Fruit fly (Drosophila melanogaster) whole organism, embryonic: ENCODE measurements around the gene Pex3.

Source experiments
- Asciz ChIP-seq: fragments of 200-800 bp; sonication (Bioruptor generic); optimal IDR thresholded peaks from 2 replicates; lab custom pipeline; 2017; ENCODE audit warnings: missing biosample characterization, mild to moderate bottlenecking, missing genetic modification characterization, missing genetic modification reagents
- B-H2 ChIP-seq: fragments of 200-800 bp; sonication (Bioruptor generic); optimal IDR thresholded peaks from 2 replicates; lab custom pipeline; 2018; ENCODE audit warnings: missing biosample characterization, mild to moderate bottlenecking, missing genetic modification characterization
- BtbVII ChIP-seq: fragments of 200-800 bp; sonication (Bioruptor generic); optimal IDR thresholded peaks from 3 replicates; lab custom pipeline; 2017; ENCODE audit warnings: missing biosample characterization, mild to moderate bottlenecking, missing genetic modification characterization
- CG11398 ChIP-seq: fragments of 200-800 bp; sonication (Bioruptor generic); optimal IDR thresholded peaks from 2 replicates; lab custom pipeline; 2016; ENCODE audit warnings: missing biosample characterization, missing genetic modification characterization
- CG12071 ChIP-seq: fragments of 200-800 bp; sonication (Bioruptor generic); optimal IDR thresholded peaks from 3 replicates; lab custom pipeline; 2018; ENCODE audit warnings: missing biosample characterization, mild to moderate bottlenecking, missing genetic modification characterization
- CG12104 ChIP-seq: fragments of 200-800 bp; sonication (Bioruptor generic); optimal IDR thresholded peaks from 3 replicates; lab custom pipeline; 2016; ENCODE audit warnings: missing biosample characterization, missing genetic modification characterization
- CG12155 ChIP-seq: fragments of 200-800 bp; sonication (Bioruptor generic); optimal IDR thresholded peaks from 3 replicates; lab custom pipeline; 2016; ENCODE audit warnings: missing biosample characterization, missing genetic modification characterization
- CG1233 ChIP-seq: fragments of 200-800 bp; sonication (Bioruptor generic); optimal IDR thresholded peaks from 4 replicates; lab custom pipeline; 2018; ENCODE audit warnings: missing biosample characterization, mild to moderate bottlenecking, missing genetic modification characterization
- CG12942 ChIP-seq: fragments of 200-800 bp; sonication (Bioruptor generic); optimal IDR thresholded peaks from 3 replicates; lab custom pipeline; 2016; ENCODE audit warnings: missing biosample characterization, missing genetic modification characterization
- CG13424 ChIP-seq: fragments of 200-800 bp; sonication (Bioruptor generic); optimal IDR thresholded peaks from 2 replicates; lab custom pipeline; 2019; ENCODE audit warnings: missing biosample characterization, mild to moderate bottlenecking, missing genetic modification characterization, moderate library complexity
- CG14014 ChIP-seq: fragments of 200-800 bp; sonication (Bioruptor generic); IDR thresholded peaks from 2 replicates; pipeline ENCODE4 v1.3.6; 2022; ENCODE audit warnings: missing biosample characterization, missing genetic modification characterization
- CG16863 ChIP-seq: fragments of 200-800 bp; sonication (Bioruptor generic); optimal IDR thresholded peaks from 3 replicates; lab custom pipeline; 2016; ENCODE audit warnings: missing biosample characterization, missing genetic modification characterization
- CG18599 ChIP-seq: fragments of 200-800 bp; sonication (Bioruptor generic); optimal IDR thresholded peaks from 3 replicates; lab custom pipeline; 2017; ENCODE audit warnings: missing biosample characterization, missing genetic modification characterization, mild to moderate bottlenecking, moderate library complexity, missing genetic modification reagents
- CG3995 ChIP-seq: fragments of 200-800 bp; sonication (Bioruptor generic); optimal IDR thresholded peaks from 3 replicates; lab custom pipeline; 2016; ENCODE audit warnings: missing biosample characterization, missing genetic modification characterization
- CG4730 ChIP-seq: fragments of 200-800 bp; sonication (Bioruptor generic); IDR thresholded peaks from 2 replicates; pipeline ENCODE4 v1.3.6; 2022; ENCODE audit warnings: missing biosample characterization, missing genetic modification characterization
- CG8290 ChIP-seq, 3 experiments: fragments of 200-800 bp; sonication (Bioruptor generic); optimal IDR thresholded peaks; 2 replicates each; lab custom pipeline; 2016 to 2019; ENCODE audit warnings: missing biosample characterization in 3 of 3, missing genetic modification characterization in 3 of 3, mild to moderate bottlenecking in 2 of 3, moderate library complexity in 1 of 3
- CG9932 ChIP-seq: fragments of 200-800 bp; sonication (Bioruptor generic); IDR thresholded peaks from 2 replicates; pipeline ENCODE4 v1.3.6; 2022; ENCODE audit warnings: missing biosample characterization, missing genetic modification characterization
- D19B ChIP-seq: fragments of 200-800 bp; sonication (Bioruptor generic); optimal IDR thresholded peaks from 2 replicates; lab custom pipeline; 2017; ENCODE audit warnings: missing biosample characterization, mild to moderate bottlenecking, missing genetic modification characterization
- Dref ChIP-seq: fragments of 200-800 bp; sonication (Bioruptor generic); IDR thresholded peaks from 2 replicates; pipeline ENCODE4 v1.3.6; 2022; ENCODE audit warnings: missing biosample characterization, missing genetic modification characterization
- E2f2 ChIP-seq: fragments of 200-800 bp; sonication (Bioruptor generic); IDR thresholded peaks from 2 replicates; pipeline ENCODE4 v1.3.6; 2022; ENCODE audit warnings: missing biosample characterization, missing genetic modification characterization
- Elba2 ChIP-seq: fragments of 200-800 bp; sonication (Bioruptor generic); optimal IDR thresholded peaks from 3 replicates; lab custom pipeline; 2016; ENCODE audit warnings: missing biosample characterization, missing genetic modification characterization
- Ets65A ChIP-seq: fragments of 200-800 bp; sonication (Bioruptor generic); peaks from one replicate; lab custom pipeline; 2016; ENCODE audit warnings: missing biosample characterization, missing genetic modification characterization
- HmgD ChIP-seq: fragments of 200-800 bp; sonication (Bioruptor generic); optimal IDR thresholded peaks from 3 replicates; lab custom pipeline; 2016; ENCODE audit warnings: missing biosample characterization, missing genetic modification characterization
- Hmx ChIP-seq: fragments of 200-800 bp; sonication (Bioruptor generic); optimal IDR thresholded peaks from 2 replicates; lab custom pipeline; 2016; ENCODE audit warnings: missing biosample characterization, missing genetic modification characterization
- Mes4 ChIP-seq: fragments of 200-800 bp; sonication (Bioruptor generic); optimal IDR thresholded peaks from 2 replicates; lab custom pipeline; 2016; ENCODE audit warnings: missing biosample characterization, missing genetic modification characterization
- Oli ChIP-seq: fragments of 200-800 bp; sonication (Bioruptor generic); optimal IDR thresholded peaks from 2 replicates; lab custom pipeline; 2018; ENCODE audit warnings: missing biosample characterization, mild to moderate bottlenecking, missing genetic modification characterization, moderate library complexity
- Rx ChIP-seq: fragments of 200-800 bp; sonication (Bioruptor generic); IDR thresholded peaks from 2 replicates; pipeline ENCODE4 v1.3.6; 2022; ENCODE audit warnings: missing biosample characterization, missing genetic modification characterization
- Sox102F ChIP-seq: fragments of 200-800 bp; sonication (Bioruptor generic); optimal IDR thresholded peaks from 2 replicates; lab custom pipeline; 2018; ENCODE audit warnings: missing biosample characterization, mild to moderate bottlenecking, missing genetic modification characterization, moderate library complexity
- Vsx1 ChIP-seq: fragments of 200-800 bp; sonication (Bioruptor generic); optimal IDR thresholded peaks from 2 replicates; lab custom pipeline; 2017; ENCODE audit warnings: missing biosample characterization, mild to moderate bottlenecking, missing genetic modification characterization, missing genetic modification reagents
- ase ChIP-seq: fragments of 200-800 bp; sonication (Bioruptor generic); IDR thresholded peaks from 3 replicates; pipeline ENCODE4 v1.3.6; 2022; ENCODE audit warnings: missing biosample characterization, missing genetic modification characterization
- cato ChIP-seq: fragments of 200-800 bp; sonication (Bioruptor generic); optimal IDR thresholded peaks from 2 replicates; lab custom pipeline; 2016; ENCODE audit warnings: missing biosample characterization, missing genetic modification characterization, borderline replicate concordance
- caup ChIP-seq: fragments of 200-800 bp; sonication (Bioruptor generic); optimal IDR thresholded peaks from 3 replicates; lab custom pipeline; 2017; ENCODE audit warnings: missing biosample characterization, mild to moderate bottlenecking, missing genetic modification characterization, moderate library complexity; ENCODE audit not compliant: severe bottlenecking
- chinmo ChIP-seq: fragments of 200-800 bp; sonication (Bioruptor generic); IDR thresholded peaks from 4 replicates; pipeline ENCODE4 v1.3.6; 2022; ENCODE audit warnings: missing biosample characterization, missing genetic modification characterization; ENCODE audit not compliant: partially characterized antibody
- ci ChIP-seq: fragments of 200-800 bp; sonication (Bioruptor generic); IDR thresholded peaks from 3 replicates; pipeline ENCODE4 v1.3.6; 2022; ENCODE audit warnings: missing biosample characterization, missing genetic modification characterization
- crc ChIP-seq: fragments of 200-800 bp; sonication (Bioruptor generic); optimal IDR thresholded peaks from 2 replicates; lab custom pipeline; 2016; ENCODE audit warnings: missing biosample characterization, missing genetic modification characterization
- dimm ChIP-seq: fragments of 200-800 bp; sonication (Bioruptor generic); IDR thresholded peaks from 2 replicates; pipeline ENCODE4 v1.3.6; 2022; ENCODE audit warnings: missing biosample characterization, missing genetic modification characterization
- dm ChIP-seq: fragments of 200-800 bp; sonication (Bioruptor generic); optimal IDR thresholded peaks from 3 replicates; lab custom pipeline; 2016; ENCODE audit warnings: missing biosample characterization, missing genetic modification characterization
- dmrt99B ChIP-seq: fragments of 200-800 bp; sonication (Bioruptor generic); optimal IDR thresholded peaks from 2 replicates; lab custom pipeline; 2018; ENCODE audit warnings: missing biosample characterization, mild to moderate bottlenecking, missing genetic modification characterization, moderate library complexity
- ewg ChIP-seq: fragments of 200-800 bp; sonication (Bioruptor generic); optimal IDR thresholded peaks from 3 replicates; lab custom pipeline; 2017; ENCODE audit warnings: mild to moderate bottlenecking, missing biosample characterization, missing genetic modification reagents, missing genetic modification characterization
- ftz-f1 ChIP-seq: fragments of 200-800 bp; sonication (Bioruptor generic); optimal IDR thresholded peaks from 2 replicates; lab custom pipeline; 2016; ENCODE audit warnings: missing biosample characterization, missing genetic modification characterization
- fu2 ChIP-seq: fragments of 200-800 bp; sonication (Bioruptor generic); optimal IDR thresholded peaks from 2 replicates; lab custom pipeline; 2016; ENCODE audit warnings: missing biosample characterization, missing genetic modification characterization
- gfzf ChIP-seq: fragments of 200-800 bp; sonication (Bioruptor generic); optimal IDR thresholded peaks from 2 replicates; lab custom pipeline; 2016; ENCODE audit warnings: missing biosample characterization, mild to moderate bottlenecking, missing genetic modification characterization, moderate library complexity
- inv ChIP-seq: fragments of 200-800 bp; sonication (Bioruptor generic); IDR thresholded peaks from 2 replicates; pipeline ENCODE4 v1.3.6; 2022; ENCODE audit warnings: missing biosample characterization, missing genetic modification characterization; ENCODE audit not compliant: partially characterized antibody
- jigr1 ChIP-seq: fragments of 200-800 bp; sonication (Bioruptor generic); IDR thresholded peaks from 3 replicates; pipeline ENCODE4 v1.3.6; 2022; ENCODE audit warnings: missing biosample characterization, missing genetic modification characterization
- ken ChIP-seq: fragments of 200-800 bp; sonication (Bioruptor generic); IDR thresholded peaks from 3 replicates; pipeline ENCODE4 v1.3.6; 2022; ENCODE audit warnings: missing biosample characterization, missing genetic modification characterization
- pan ChIP-seq, 4 experiments: fragments of >200 bp in 3 of 4; fragments of 200-800 bp in 1 of 4; sonication (Bioruptor generic) in 1 of 4; optimal IDR thresholded peaks in 3 of 4; IDR thresholded peaks in 1 of 4; 2 replicates each; pipeline versions ENCODE4 v1.3.6 to Lab custom; 2017 to 2022; ENCODE audit warnings: missing biosample characterization in 2 of 4, missing genetic modification characterization in 2 of 4, mixed read lengths in 1 of 4
- schlank ChIP-seq: fragments of 200-800 bp; sonication (Bioruptor generic); optimal IDR thresholded peaks from 2 replicates; lab custom pipeline; 2018; ENCODE audit warnings: missing biosample characterization, mild to moderate bottlenecking, missing genetic modification characterization
- tin ChIP-seq: fragments of 200-800 bp; sonication (Bioruptor generic); optimal IDR thresholded peaks from 3 replicates; lab custom pipeline; 2016; ENCODE audit warnings: missing biosample characterization, missing genetic modification characterization

The Pex3 gene

dm6 chr3L:15158330-15159114 is 14.4 kb downstream of the Pex3 start, which contains the start of the genes Msh6 and Prp31 (continued):
- TF ChIP-seq pan (optimal IDR thresholded peaks at IDR 0.05; lab: Kevin White, UChicago) (no peak), pan (GFP tag; optimal IDR thresholded peaks at IDR 0.05 in 1 of 2, IDR thresholded peaks at IDR 0.05 in 1 of 2) (peak in 1 of 2 experiments; percentile 38), tin (peak; percentile 70), dmrt99B (tag; lab: Kevin White, UChicago) (no peak), Hmx (GFP tag; lab: Kevin White, UChicago) (peak; percentile 63), BtbVII (GFP tag; lab: Kevin White, UChicago) (no peak), CG8290 (GFP tag; optimal IDR thresholded peaks at IDR 0.05; lab: Kevin White, UChicago) (peak; percentile 59), CG8290 (tag; optimal IDR thresholded peaks at IDR 0.05; lab: Kevin White, UChicago) (no peak), CG13424 (tag; lab: Kevin White, UChicago) (peak; percentile 81), CG4730 (GFP tag; lab: Robert Waterston, UW) (no peak), CG12942 (GFP tag; lab: Kevin White, UChicago) (peak; percentile 55), CG14014 (GFP tag; lab: Robert Waterston, UW) (peak; percentile 55; the same call in 1 of the 2 replicates), dimm (GFP tag; lab: Robert Waterston, UW) (peak; percentile 47; the same call in 1 of the 2 replicates), ci (GFP tag; lab: Robert Waterston, UW) (0 out of 3 replicates have a peak, but pooled peaks have one; percentile 46), CG1233 (GFP tag; lab: Kevin White, UChicago) (peak; percentile 63), ftz-f1 (GFP tag; lab: Kevin White, UChicago) (no peak), cato (GFP tag; lab: Kevin White, UChicago) (peak; percentile 59), Oli (tag; lab: Kevin White, UChicago) (peak; percentile 78), caup (GFP tag; lab: Kevin White, UChicago) (no peak), crc (GFP tag; lab: Kevin White, UChicago) (peak; percentile 36), Mes4 (GFP tag; lab: Kevin White, UChicago) (peak; percentile 41), Asciz (GFP tag; lab: Kevin White, UChicago) (no peak), ase (0 out of 3 replicates have a peak, but pooled peaks have one; percentile 8), Rx (GFP tag; lab: Robert Waterston, UW) (no peak; the same call in 1 of the 2 replicates), CG11398 (no peak), dm (peak; percentile 3), CG18599 (GFP tag; lab: Kevin White, UChicago) (peak; percentile 55), E2f2 (GFP tag; lab: Robert Waterston, UW) (peak; percentile 73), chinmo (GFP tag; lab: Robert Waterston, UW) (no peak), Elba2 (GFP tag; lab: Kevin White, UChicago) (peak; percentile 32), CG16863 (GFP tag; lab: Kevin White, UChicago) (peak; percentile 56), fu2 (GFP tag; lab: Kevin White, UChicago) (peak; percentile 67), CG12104 (GFP tag; lab: Kevin White, UChicago) (peak; percentile 64), D19B (GFP tag; lab: Kevin White, UChicago) (peak; percentile 61), ewg (GFP tag; lab: Kevin White, UChicago) (peak; percentile 51), Ets65A (peak; percentile 80), schlank (tag; lab: Kevin White, UChicago) (no peak), CG9932 (GFP tag; lab: Robert Waterston, UW) (peak; percentile 67), CG3995 (GFP tag; lab: Kevin White, UChicago) (peak; percentile 37), gfzf (peak; percentile 79), B-H2 (peak; percentile 49), Vsx1 (no peak), CG12071 (GFP tag; lab: Kevin White, UChicago) (no peak), CG12155 (peak; percentile 69), Sox102F (GFP tag; lab: Kevin White, UChicago) (peak; percentile 75), jigr1 (GFP tag; lab: Robert Waterston, UW) (no peak; the same call in 2 of the 3 replicates), ken (GFP tag; lab: Robert Waterston, UW) (peak; percentile 39; the same call in 1 of the 3 replicates), HmgD (GFP tag; lab: Kevin White, UChicago) (peak; percentile 17), Dref (GFP tag; lab: Robert Waterston, UW) (no peak), inv (GFP tag; lab: Robert Waterston, UW) (no peak)
